Fruit fly (Drosophila melanogaster) whole organism: ENCODE measurements around the gene Paris.

Experiments
- Dll ChIP-seq: fragments of >200 bp; optimal IDR thresholded peaks from 2 replicates; lab custom pipeline; 2017
- psq ChIP-seq: fragments of >200 bp; optimal IDR thresholded peaks from 2 replicates; lab custom pipeline; 2017

The Paris gene

dm6 chr2L:4477978-4478377 is 14.6 kb downstream of the Paris start:
- TF ChIP-seq Dll (lab: Kevin White, UChicago) (no peak), psq (lab: Kevin White, UChicago) (no peak)
